Worm (Caenorhabditis elegans) whole organism, mixed stage, embryonic: ENCODE results near the gene T21B10.3.

ENCODE experiments used
- M03D4.4 ChIP-seq: sonication (generic microtip); optimal IDR thresholded peaks from 2 replicates; lab custom pipeline; 2017; ENCODE audit warnings: mild to moderate bottlenecking, missing genetic modification characterization, missing compliant biosample characterization
- bed-3 ChIP-seq: fragments of 200-800 bp; sonication (Bioruptor generic); optimal IDR thresholded peaks from 3 replicates; lab custom pipeline; 2018; ENCODE audit warnings: mild to moderate bottlenecking, missing genetic modification characterization, moderate library complexity, missing compliant biosample characterization
- blmp-1 ChIP-seq: fragments of 150-350 bp; optimal IDR thresholded peaks from 2 replicates; lab custom pipeline; 2014; ENCODE audit warnings: missing biosample characterization, missing genetic modification characterization
- ceh-39 ChIP-seq: fragments of 150-350 bp; optimal IDR thresholded peaks from 2 replicates; lab custom pipeline; 2014; ENCODE audit warnings: missing biosample characterization, missing genetic modification characterization
- ceh-43 ChIP-seq: fragments of 200-800 bp; sonication (Bioruptor generic); optimal IDR thresholded peaks from 2 replicates; lab custom pipeline; 2018; ENCODE audit warnings: mild to moderate bottlenecking, missing genetic modification characterization, moderate library complexity, missing compliant biosample characterization
- ceh-83 ChIP-seq: fragments of 200-800 bp; sonication (Bioruptor generic); optimal IDR thresholded peaks from 2 replicates; lab custom pipeline; 2018; ENCODE audit warnings: mild to moderate bottlenecking, missing genetic modification characterization, missing compliant biosample characterization
- ces-1 ChIP-seq: fragments of 150-350 bp; optimal IDR thresholded peaks from 2 replicates; lab custom pipeline; 2014; ENCODE audit warnings: missing biosample characterization, missing genetic modification reagents, missing genetic modification characterization
- cnd-1 ChIP-seq: fragments of 200-800 bp; sonication (Bioruptor generic); optimal IDR thresholded peaks from 2 replicates; lab custom pipeline; 2018; ENCODE audit warnings: mild to moderate bottlenecking, missing genetic modification characterization, missing compliant biosample characterization
- drap-1 ChIP-seq: fragments of 200-800 bp; sonication (Bioruptor generic); optimal IDR thresholded peaks from 3 replicates; lab custom pipeline; 2018; ENCODE audit warnings: mild to moderate bottlenecking, missing genetic modification characterization, missing compliant biosample characterization
- elt-1 ChIP-seq: sonication (generic microtip); optimal IDR thresholded peaks from 2 replicates; lab custom pipeline; 2017; ENCODE audit warnings: missing genetic modification characterization, mild to moderate bottlenecking, missing compliant biosample characterization, antibody characterized with exemption, moderate library complexity, borderline replicate concordance; ENCODE audit not compliant: insufficient read depth
- elt-3 ChIP-seq: fragments of 150-350 bp; optimal IDR thresholded peaks from 2 replicates; lab custom pipeline; 2014; ENCODE audit warnings: missing biosample characterization, missing genetic modification characterization
- flh-1 ChIP-seq: fragments of 200-800 bp; sonication (Bioruptor generic); optimal IDR thresholded peaks from 2 replicates; lab custom pipeline; 2018; ENCODE audit warnings: mild to moderate bottlenecking, missing genetic modification characterization, moderate library complexity, missing compliant biosample characterization
- ham-2 ChIP-seq: fragments of 200-800 bp; sonication (Bioruptor generic); optimal IDR thresholded peaks from 2 replicates; lab custom pipeline; 2018; ENCODE audit warnings: mild to moderate bottlenecking, missing genetic modification characterization, missing compliant biosample characterization
- hlh-1 ChIP-seq: fragments of 150-350 bp; optimal IDR thresholded peaks from 2 replicates; lab custom pipeline; 2014; ENCODE audit warnings: missing biosample characterization, missing genetic modification reagents, missing genetic modification characterization
- lin-13 ChIP-seq: fragments of 150-350 bp; optimal IDR thresholded peaks from 2 replicates; lab custom pipeline; 2014; ENCODE audit warnings: missing biosample characterization, missing genetic modification characterization
- lin-32 ChIP-seq: fragments of 200-800 bp; sonication (Bioruptor generic); optimal IDR thresholded peaks from 2 replicates; lab custom pipeline; 2018; ENCODE audit warnings: mild to moderate bottlenecking, missing genetic modification characterization, missing compliant biosample characterization
- lsy-2 ChIP-seq: fragments of 150-350 bp; optimal IDR thresholded peaks from 2 replicates; lab custom pipeline; 2014; ENCODE audit warnings: missing biosample characterization, missing genetic modification characterization
- mep-1 ChIP-seq: fragments of 150-350 bp; optimal IDR thresholded peaks from 2 replicates; lab custom pipeline; 2017; ENCODE audit warnings: missing biosample characterization, missing genetic modification reagents, missing genetic modification characterization, inconsistent platforms
- mls-2 ChIP-seq: sonication (generic microtip); optimal IDR thresholded peaks from 2 replicates; lab custom pipeline; 2016; ENCODE audit warnings: mild to moderate bottlenecking, missing genetic modification characterization, moderate library complexity, missing compliant biosample characterization
- nhr-12 ChIP-seq: fragments of 150-350 bp; optimal IDR thresholded peaks from 2 replicates; lab custom pipeline; 2014; ENCODE audit warnings: missing biosample characterization, missing genetic modification characterization
- nhr-2 ChIP-seq: fragments of 150-350 bp; optimal IDR thresholded peaks from 2 replicates; lab custom pipeline; 2014; ENCODE audit warnings: missing biosample characterization, missing genetic modification characterization
- nhr-28 ChIP-seq: fragments of 150-350 bp; optimal IDR thresholded peaks from 2 replicates; lab custom pipeline; 2014; ENCODE audit warnings: missing biosample characterization, missing genetic modification characterization
- pha-4 ChIP-seq: fragments of 150-350 bp; optimal IDR thresholded peaks from 2 replicates; lab custom pipeline; 2018; ENCODE audit warnings: missing biosample characterization, missing genetic modification reagents, missing genetic modification characterization
- sem-2 ChIP-seq: fragments of 200-800 bp; sonication (Bioruptor generic); optimal IDR thresholded peaks from 2 replicates; lab custom pipeline; 2018; ENCODE audit warnings: mild to moderate bottlenecking, missing genetic modification characterization, missing compliant biosample characterization
- snpc-4 ChIP-seq: fragments of 150-350 bp; optimal IDR thresholded peaks from 2 replicates; lab custom pipeline; 2014; ENCODE audit warnings: missing biosample characterization, missing genetic modification characterization
- sptf-1 ChIP-seq: sonication (generic microtip); optimal IDR thresholded peaks from 2 replicates; lab custom pipeline; 2017; ENCODE audit warnings: mild to moderate bottlenecking, missing genetic modification characterization, moderate library complexity, missing compliant biosample characterization
- unc-120 ChIP-seq: sonication (generic microtip); optimal IDR thresholded peaks from 2 replicates; lab custom pipeline; 2017; ENCODE audit warnings: missing genetic modification characterization, missing compliant biosample characterization; ENCODE audit not compliant: poor library complexity, severe bottlenecking
- unc-39 ChIP-seq: fragments of 150-350 bp; optimal IDR thresholded peaks from 2 replicates; lab custom pipeline; 2014; ENCODE audit warnings: missing biosample characterization, missing genetic modification characterization
- unc-62 ChIP-seq: fragments of 150-350 bp; optimal IDR thresholded peaks from 2 replicates; lab custom pipeline; 2014; ENCODE audit warnings: missing biosample characterization, missing genetic modification reagents, missing genetic modification characterization
- ztf-11 ChIP-seq: fragments of 150-350 bp; optimal IDR thresholded peaks from 2 replicates; lab custom pipeline; 2014; ENCODE audit warnings: missing biosample characterization, missing genetic modification characterization

T21B10.3 gene

DNA sequence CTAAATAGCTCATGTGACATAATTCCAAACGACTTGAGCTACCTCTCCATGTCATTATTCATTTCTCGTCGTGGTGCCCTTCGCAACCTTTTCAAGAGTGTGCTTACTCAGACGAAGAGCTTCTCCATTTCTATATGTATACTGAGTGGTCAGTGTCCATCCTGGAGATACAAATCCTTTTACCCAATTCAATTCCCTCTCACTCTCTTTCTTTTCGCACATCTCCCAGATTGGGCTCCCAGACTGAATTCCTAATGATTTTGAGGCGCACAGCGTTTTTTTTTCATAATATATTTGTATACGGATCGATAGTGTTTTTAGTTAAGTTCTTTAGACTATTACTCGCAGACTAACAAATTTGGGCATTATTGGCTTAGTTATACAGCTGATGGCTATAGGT is 13.2 kb upstream of the T21B10.3 start:
- TF ChIP-seq mls-2 (tag; lab: Kevin White, UChicago) (no peak), ces-1 (GFP tag; lab: Kevin White, UChicago) (peak; percentile 77)

DNA sequence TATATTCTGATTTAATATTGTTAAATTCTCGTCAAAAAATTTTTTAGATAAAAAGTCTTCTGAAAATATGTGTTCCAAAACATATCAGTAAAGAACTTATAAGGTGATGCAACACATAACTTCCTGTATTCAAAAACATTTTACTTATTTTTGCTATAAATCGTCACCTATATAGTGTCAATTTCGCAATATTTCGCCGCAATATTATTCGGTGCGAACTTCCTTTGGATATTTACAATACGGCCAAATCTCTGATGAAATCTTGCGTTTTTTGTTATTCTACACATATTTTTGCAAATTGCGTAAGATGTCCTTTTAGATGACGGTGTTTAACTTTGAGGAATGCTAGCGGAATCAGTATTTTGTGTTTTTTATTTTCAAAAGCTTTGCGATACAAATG is 12.7 kb upstream of the T21B10.3 start:
- TF ChIP-seq pha-4 (tag; lab: Kevin White, UChicago): no peak
- no peak for TF ChIP-seq ztf-11 (tag; lab: Kevin White, UChicago)
- TF ChIP-seq snpc-4: no peak
- no peak for TF ChIP-seq elt-3 (tag; lab: Kevin White, UChicago)
- no peak for TF ChIP-seq nhr-28 (tag; lab: Kevin White, UChicago)
- TF ChIP-seq cnd-1 (tag; lab: Kevin White, UChicago): no peak
- no peak for TF ChIP-seq blmp-1
- TF ChIP-seq ceh-43 (GFP tag; lab: Kevin White, UChicago): no peak
- TF ChIP-seq ham-2 (GFP tag; lab: Kevin White, UChicago): no peak
- TF ChIP-seq ceh-83 (GFP tag; lab: Kevin White, UChicago): no peak
- TF ChIP-seq, all 35 proteins: peak for 0

DNA sequence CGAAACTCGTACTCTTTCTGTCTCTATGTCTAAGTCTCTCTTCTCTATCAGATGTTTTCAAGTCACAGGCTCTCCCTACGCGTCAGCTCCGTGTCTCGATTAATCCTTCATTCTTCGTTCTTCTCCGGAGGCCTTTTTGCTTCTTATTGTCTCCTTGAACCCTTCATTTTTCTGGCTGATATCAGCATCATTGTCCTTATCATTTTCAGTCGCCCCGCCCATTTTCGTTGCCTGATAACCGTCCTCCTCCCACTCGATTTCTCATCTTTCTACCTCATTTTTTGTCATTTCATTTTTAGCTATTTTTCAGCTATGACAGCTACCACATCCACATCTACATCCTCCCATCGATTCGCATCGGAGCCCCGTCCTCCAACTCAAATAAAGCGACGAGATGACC is 12.0 kb upstream of the T21B10.3 start, which contains the start of gene B0457.6:
Gene B0457.6 (plus strand): TSS at position 284 of the 400 bp plus-strand sequence.
- TF ChIP-seq elt-1 (no peak), pha-4 (tag; lab: Kevin White, UChicago) (no peak), bed-3 (no peak), ceh-43 (GFP tag; lab: Kevin White, UChicago) (no peak), flh-1 (GFP tag; lab: Kevin White, UChicago) (no peak), lsy-2 (no peak), blmp-1 (no peak), ces-1 (GFP tag; lab: Kevin White, UChicago) (no peak), lin-32 (GFP tag; lab: Kevin White, UChicago) (no peak), sem-2 (GFP tag; lab: Kevin White, UChicago) (no peak), ham-2 (GFP tag; lab: Kevin White, UChicago) (no peak), cnd-1 (tag; lab: Kevin White, UChicago) (no peak), unc-62 (GFP tag; lab: Kevin White, UChicago) (no peak), ztf-11 (tag; lab: Kevin White, UChicago) (no peak), hlh-1 (tag; lab: Kevin White, UChicago) (no peak), elt-3 (tag; lab: Kevin White, UChicago) (no peak), unc-39 (no peak)
- TF ChIP-seq, all 35 proteins: peak for 0

DNA sequence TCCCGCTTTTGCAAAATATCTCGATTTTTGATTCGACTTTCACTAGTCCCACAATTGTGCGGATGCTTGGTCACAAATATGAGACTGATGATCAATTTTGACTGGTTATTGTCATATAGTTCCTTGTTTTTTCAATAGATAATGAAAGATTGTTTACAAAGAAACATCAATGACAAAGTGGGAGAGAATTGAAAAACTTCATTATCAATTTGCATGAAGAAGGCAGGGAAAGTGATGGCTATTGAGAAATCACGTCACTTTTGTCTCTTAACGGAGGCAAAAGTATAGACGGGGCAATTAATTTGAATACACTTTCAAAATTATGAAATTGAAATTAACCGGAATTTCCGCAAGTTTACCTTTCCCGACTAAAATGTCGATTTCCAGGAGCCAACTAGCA is 11.0 kb upstream of the T21B10.3 start:
- TF ChIP-seq pha-4 (tag; lab: Kevin White, UChicago): no peak
- TF ChIP-seq elt-3 (tag; lab: Kevin White, UChicago): no peak
- TF ChIP-seq sem-2 (GFP tag; lab: Kevin White, UChicago): no peak
- TF ChIP-seq flh-1 (GFP tag; lab: Kevin White, UChicago): no peak
- TF ChIP-seq nhr-12 (tag; lab: Kevin White, UChicago): no peak
- TF ChIP-seq blmp-1: no peak
- TF ChIP-seq cnd-1 (tag; lab: Kevin White, UChicago): no peak
- TF ChIP-seq snpc-4: no peak
- no peak for TF ChIP-seq sptf-1 (tag; lab: Kevin White, UChicago)
- no peak for TF ChIP-seq mls-2 (tag; lab: Kevin White, UChicago)
- TF ChIP-seq unc-120: no peak
- no peak for TF ChIP-seq lin-13
- no peak for TF ChIP-seq lsy-2
- TF ChIP-seq lin-32 (GFP tag; lab: Kevin White, UChicago): no peak
- no peak for TF ChIP-seq hlh-1 (tag; lab: Kevin White, UChicago)
- no peak for TF ChIP-seq ces-1 (GFP tag; lab: Kevin White, UChicago)
- TF ChIP-seq M03D4.4 (tag; lab: Kevin White, UChicago): no peak
- no peak for TF ChIP-seq ceh-39 (tag; lab: Kevin White, UChicago)

DNA sequence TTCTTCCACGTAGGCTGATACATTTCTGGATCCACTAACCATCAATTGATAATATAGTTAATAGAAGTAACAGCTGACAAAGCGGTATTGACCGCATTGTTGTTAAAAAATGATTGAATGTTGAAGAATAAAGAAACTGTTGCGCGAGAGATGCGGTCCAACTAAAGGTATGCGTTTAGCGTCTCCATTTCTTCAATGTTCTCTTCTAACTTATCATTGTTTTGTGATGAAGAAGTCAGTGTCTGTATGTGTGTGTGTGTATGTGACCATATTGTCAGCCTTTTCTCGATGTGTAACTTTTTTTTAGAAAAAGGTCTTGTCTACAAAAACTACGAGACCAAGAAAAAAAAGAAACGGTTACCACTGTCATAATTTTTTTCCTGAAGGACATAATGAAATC is 7.7 kb upstream of the T21B10.3 start, which contains the start of gene B0457.2:
Gene B0457.2 (minus strand): TSS at position 101 of the 400 bp plus-strand sequence.
- TF ChIP-seq ztf-11 (tag; lab: Kevin White, UChicago) (no peak), bed-3 (no peak), mep-1 (no peak), nhr-2 (no peak), unc-39 (no peak), unc-62 (GFP tag; lab: Kevin White, UChicago) (no peak), drap-1 (no peak), cnd-1 (tag; lab: Kevin White, UChicago) (no peak)
